Worm (Caenorhabditis elegans) whole organism, L1 larva: ENCODE results near the gene VW02B12L.2.

Experiments used
- C04F5.9 ChIP-seq: sonication (generic microtip); optimal IDR thresholded peaks from 2 replicates; lab custom pipeline; 2016; ENCODE audit warnings: missing genetic modification characterization, missing compliant biosample characterization
- alr-1 ChIP-seq: fragments of 200-800 bp; sonication (Bioruptor generic); optimal IDR thresholded peaks from 2 replicates; lab custom pipeline; 2018; ENCODE audit warnings: borderline replicate concordance, mild to moderate bottlenecking, missing genetic modification characterization, missing compliant biosample characterization
- ceh-88 ChIP-seq: fragments of 200-800 bp; sonication (Bioruptor generic); IDR thresholded peaks from 2 replicates; pipeline ENCODE4 v1.3.6; 2022; ENCODE audit warnings: missing genetic modification characterization, missing compliant biosample characterization
- ceh-90 ChIP-seq: sonication (generic microtip); optimal IDR thresholded peaks from 2 replicates; lab custom pipeline; 2016; ENCODE audit warnings: missing genetic modification characterization, missing compliant biosample characterization
- ces-1 ChIP-seq: fragments of 150-350 bp; optimal IDR thresholded peaks from 2 replicates; lab custom pipeline; 2014; ENCODE audit warnings: missing biosample characterization, missing genetic modification reagents, missing genetic modification characterization
- dpl-1 ChIP-seq, 3 experiments: fragments of 150-350 bp in 2 of 3; sonication (generic microtip) in 1 of 3; optimal IDR thresholded peaks; 2 replicates each; lab custom pipeline; 2014 to 2017; ENCODE audit warnings: missing biosample characterization in 3 of 3, missing genetic modification characterization in 3 of 3, missing genetic modification reagents in 3 of 3
- dsc-1 ChIP-seq: sonication (generic microtip); optimal IDR thresholded peaks from 2 replicates; lab custom pipeline; 2016; ENCODE audit warnings: mild to moderate bottlenecking, missing genetic modification characterization, missing compliant biosample characterization
- efl-1 ChIP-seq, 4 experiments: fragments of 150-350 bp; optimal IDR thresholded peaks in 3 of 4; peaks in 1 of 4; 1 replicate in 1 of 4; 2 replicates in 3 of 4; lab custom pipeline; 2014; ENCODE audit warnings: missing biosample characterization in 2 of 4, missing genetic modification characterization in 2 of 4, missing genetic modification reagents in 2 of 4
- efl-3 ChIP-seq: fragments of 200-800 bp; sonication (Bioruptor generic); optimal IDR thresholded peaks from 2 replicates; lab custom pipeline; 2018; ENCODE audit warnings: mild to moderate bottlenecking, missing genetic modification characterization, missing compliant biosample characterization
- egl-13 ChIP-seq: sonication (generic microtip); optimal IDR thresholded peaks from 2 replicates; lab custom pipeline; 2016; ENCODE audit warnings: missing genotype, missing genetic modification reagents, missing genetic modification characterization, missing compliant biosample characterization
- elt-2 ChIP-seq: sonication (generic microtip); optimal IDR thresholded peaks from 2 replicates; lab custom pipeline; 2016; ENCODE audit warnings: missing genetic modification characterization, mild to moderate bottlenecking, inconsistent platforms, missing compliant biosample characterization, missing genetic modification reagents
- fkh-8 ChIP-seq: sonication (generic microtip); optimal IDR thresholded peaks from 2 replicates; lab custom pipeline; 2016; ENCODE audit warnings: mild to moderate bottlenecking, missing genetic modification characterization, missing compliant biosample characterization
- fos-1 ChIP-seq: fragments of 150-350 bp; optimal IDR thresholded peaks from 2 replicates; lab custom pipeline; 2014; ENCODE audit warnings: missing biosample characterization, missing genetic modification characterization
- lin-13 ChIP-seq: fragments of 150-350 bp; optimal IDR thresholded peaks from 2 replicates; lab custom pipeline; 2014; ENCODE audit warnings: missing biosample characterization, missing genetic modification reagents, missing genetic modification characterization
- lin-14 ChIP-seq: fragments of 200-800 bp; sonication (Bioruptor generic); optimal IDR thresholded peaks from 2 replicates; lab custom pipeline; 2018; ENCODE audit warnings: mild to moderate bottlenecking, missing genetic modification characterization, moderate library complexity, missing compliant biosample characterization
- lin-35 ChIP-seq, 2 experiments: fragments of 150-350 bp; optimal IDR thresholded peaks; 2 replicates each; lab custom pipeline; 2014; ENCODE audit warnings: missing biosample characterization in 2 of 2, missing genetic modification characterization in 2 of 2, missing genetic modification reagents in 2 of 2
- lin-39 ChIP-seq: fragments of 150-350 bp; optimal IDR thresholded peaks from 2 replicates; lab custom pipeline; 2014; ENCODE audit warnings: missing biosample characterization, missing genetic modification reagents, missing genetic modification characterization
- lsy-2 ChIP-seq, 2 experiments: fragments of 150-350 bp; optimal IDR thresholded peaks; 2 replicates each; lab custom pipeline; 2014; ENCODE audit warnings: missing biosample characterization in 2 of 2, missing genetic modification characterization in 2 of 2
- mef-2 ChIP-seq: fragments of 150-350 bp; optimal IDR thresholded peaks from 2 replicates; lab custom pipeline; 2014; ENCODE audit warnings: missing biosample characterization, missing genetic modification characterization
- mep-1 ChIP-seq: fragments of 150-350 bp; optimal IDR thresholded peaks from 2 replicates; lab custom pipeline; 2014; ENCODE audit warnings: missing biosample characterization, missing genetic modification characterization
- nhr-11 ChIP-seq: fragments of 150-350 bp; optimal IDR thresholded peaks from 2 replicates; lab custom pipeline; 2014; ENCODE audit warnings: missing biosample characterization, missing genetic modification characterization
- nhr-20 ChIP-seq: sonication (generic microtip); optimal IDR thresholded peaks from 2 replicates; lab custom pipeline; 2016; ENCODE audit warnings: mild to moderate bottlenecking, missing genetic modification characterization, missing compliant biosample characterization
- nhr-28 ChIP-seq: fragments of 150-350 bp; optimal IDR thresholded peaks from 2 replicates; lab custom pipeline; 2014; ENCODE audit warnings: missing biosample characterization, missing genetic modification characterization
- nhr-71 ChIP-seq: sonication (generic microtip); optimal IDR thresholded peaks from 2 replicates; lab custom pipeline; 2016; ENCODE audit warnings: mild to moderate bottlenecking, missing genetic modification characterization, moderate library complexity, missing compliant biosample characterization
- nhr-77 ChIP-seq: fragments of 150-350 bp; optimal IDR thresholded peaks from 2 replicates; lab custom pipeline; 2014; ENCODE audit warnings: missing biosample characterization, missing genetic modification characterization
- nhr-90 ChIP-seq: sonication (generic microtip); optimal IDR thresholded peaks from 2 replicates; lab custom pipeline; 2016; ENCODE audit warnings: mild to moderate bottlenecking, missing genetic modification characterization, missing compliant biosample characterization; ENCODE audit not compliant: poor library complexity
- pax-3 ChIP-seq: fragments of 200-800 bp; sonication (Bioruptor generic); optimal IDR thresholded peaks from 2 replicates; lab custom pipeline; 2018; ENCODE audit warnings: mild to moderate bottlenecking, missing genetic modification characterization, moderate library complexity, missing compliant biosample characterization
- pqm-1 ChIP-seq: sonication (generic microtip); optimal IDR thresholded peaks from 3 replicates; lab custom pipeline; 2017; ENCODE audit warnings: missing biosample characterization, missing genetic modification characterization
- rnt-1 ChIP-seq: sonication (generic microtip); optimal IDR thresholded peaks from 2 replicates; lab custom pipeline; 2016; ENCODE audit warnings: mild to moderate bottlenecking, missing genetic modification characterization, moderate library complexity, missing compliant biosample characterization
- skn-1 ChIP-seq: fragments of 150-350 bp; optimal IDR thresholded peaks from 2 replicates; lab custom pipeline; 2014; ENCODE audit warnings: missing biosample characterization, missing genetic modification characterization
- snpc-4 ChIP-seq: fragments of 150-350 bp; optimal IDR thresholded peaks from 2 replicates; lab custom pipeline; 2014; ENCODE audit warnings: missing biosample characterization, missing genetic modification characterization
- snu-23 ChIP-seq: sonication (generic microtip); optimal IDR thresholded peaks from 2 replicates; lab custom pipeline; 2016; ENCODE audit warnings: missing genetic modification characterization, missing compliant biosample characterization
- sptf-1 ChIP-seq: fragments of 150-350 bp; optimal IDR thresholded peaks from 2 replicates; lab custom pipeline; 2014; ENCODE audit warnings: missing biosample characterization, missing genetic modification characterization
- swsn-7 ChIP-seq: sonication (generic microtip); optimal IDR thresholded peaks from 2 replicates; lab custom pipeline; 2016; ENCODE audit warnings: missing genetic modification characterization, missing compliant biosample characterization
- unc-86 ChIP-seq: sonication (generic microtip); optimal IDR thresholded peaks from 2 replicates; lab custom pipeline; 2016; ENCODE audit warnings: missing genetic modification characterization, missing compliant biosample characterization
- zip-4 ChIP-seq: fragments of 200-800 bp; sonication (Bioruptor generic); optimal IDR thresholded peaks from 2 replicates; lab custom pipeline; 2018; ENCODE audit warnings: mild to moderate bottlenecking, missing genetic modification characterization, moderate library complexity, missing compliant biosample characterization
- ztf-4 ChIP-seq: fragments of 150-350 bp; optimal IDR thresholded peaks from 2 replicates; lab custom pipeline; 2014; ENCODE audit warnings: missing biosample characterization, missing genetic modification characterization

VW02B12L.2 gene

DNA sequence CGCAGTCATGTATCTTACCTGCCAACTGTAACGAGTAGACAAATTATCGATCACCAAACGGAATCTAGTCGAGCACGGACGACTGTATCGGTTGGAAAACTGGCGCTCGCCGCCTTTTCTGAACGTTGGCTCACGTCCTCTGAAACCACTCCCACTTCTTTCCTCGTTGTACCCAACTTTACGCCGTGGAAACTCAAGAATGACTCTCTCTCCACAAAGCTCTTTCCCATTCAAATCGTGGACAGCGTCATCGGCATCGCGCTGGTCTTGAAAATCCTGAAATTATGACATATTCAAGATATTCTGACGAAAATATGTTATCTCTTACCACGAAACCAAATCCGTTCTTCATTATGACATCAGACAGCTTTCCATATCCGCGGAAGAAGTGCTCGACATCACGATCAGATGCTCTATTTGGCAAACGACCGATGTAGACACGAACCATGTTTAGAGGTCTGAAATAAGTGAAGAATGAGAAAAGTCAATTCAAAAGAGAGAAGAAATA lies 12.4 kb upstream of the VW02B12L.2 start, which contains the start of gene rsp-2:
Gene rsp-2 (minus strand): TSS at position 458 of the 508 bp plus-strand sequence.
- TF ChIP-seq ceh-88 (GFP tag; lab: Robert Waterston, UW) = no peak
- no peak for TF ChIP-seq lin-13 (GFP tag; lab: Kevin White, UChicago)
- no peak for TF ChIP-seq snpc-4 (tag; lab: Kevin White, UChicago)

- no peak for TF ChIP-seq C04F5.9 (tag; lab: Kevin White, UChicago)
- no peak for TF ChIP-seq sptf-1 (tag; lab: Kevin White, UChicago)
- no peak for TF ChIP-seq zip-4 (GFP tag; lab: Kevin White, UChicago)
- TF ChIP-seq lin-13 (GFP tag; lab: Kevin White, UChicago) = no peak
- no peak for TF ChIP-seq pqm-1 (tag; lab: Kevin White, UChicago)
- TF ChIP-seq nhr-71 (tag; lab: Kevin White, UChicago) = no peak
- TF ChIP-seq lsy-2 (tag; optimal IDR thresholded peaks at IDR 0.05; lab: Kevin White, UChicago) = no peak
- TF ChIP-seq ceh-90 (tag; lab: Kevin White, UChicago) = no peak
- TF ChIP-seq efl-3 (GFP tag; lab: Kevin White, UChicago) = no peak
- TF ChIP-seq snpc-4 (tag; lab: Kevin White, UChicago) = no peak
- TF ChIP-seq ztf-4 = no peak
- no peak for TF ChIP-seq lin-35 (GFP tag; optimal IDR thresholded peaks at IDR 0.05; lab: Kevin White, UChicago)
- TF ChIP-seq dpl-1 (GFP tag; optimal IDR thresholded peaks at IDR 0.05; lab: Kevin White, UChicago) = no peak
- no peak for TF ChIP-seq nhr-28
- TF ChIP-seq nhr-90 (tag; lab: Kevin White, UChicago) = no peak
- TF ChIP-seq fkh-8 (tag; lab: Kevin White, UChicago) = no peak
- TF ChIP-seq alr-1 (tag; lab: Kevin White, UChicago) = no peak
- no peak for TF ChIP-seq snu-23
- TF ChIP-seq ceh-88 (GFP tag; lab: Robert Waterston, UW) = no peak
Observed at ce11 chrII:11451738-11452137, 11.6 kb upstream of the VW02B12L.2 start.

ce11 chrII:11450882-11451281 lies 10.8 kb upstream of the VW02B12L.2 start:
- TF ChIP-seq efl-1 (optimal IDR thresholded peaks at IDR 0.05; lab: Kevin White, UChicago) (no peak), efl-1 (GFP tag; optimal IDR thresholded peaks at IDR 0.05 in 1 of 2; lab: Kevin White, UChicago) (peak in 1 of 2 experiments; percentile 26), swsn-7 (tag; lab: Kevin White, UChicago) (no peak)
- TF ChIP-seq, all 84 proteins: peak for 1

DNA sequence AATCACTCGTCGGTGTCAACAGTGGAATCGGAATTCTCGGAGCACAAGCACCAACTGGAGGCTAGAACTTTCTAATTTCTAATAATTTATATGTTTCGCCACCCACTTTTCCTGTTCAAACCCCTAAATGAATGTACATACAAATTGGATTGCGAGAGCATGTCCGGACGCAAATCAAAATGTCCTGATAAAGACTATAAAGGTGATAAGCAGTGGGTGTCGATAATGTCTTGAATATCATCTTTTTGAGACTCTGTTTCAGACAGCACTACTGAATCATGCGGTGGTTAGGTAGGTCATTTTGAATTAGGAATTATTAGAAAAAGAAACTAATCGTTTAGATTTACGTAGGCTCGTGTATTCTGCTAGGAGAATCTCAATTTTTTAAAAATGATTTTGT lies 8.6 kb upstream of the VW02B12L.2 start, which contains the start of gene W02B12.1:
Gene W02B12.1 (plus strand): TSS at position 269 of the 400 bp plus-strand sequence.
- TF ChIP-seq elt-2 (tag; lab: Kevin White, UChicago) (peak; percentile 57), lin-14 (GFP tag; lab: Kevin White, UChicago) (no peak)

ce11 chrII:11444973-11445372 lies 4.8 kb upstream of the VW02B12L.2 start, which contains the start of gene W02B12.13:
Gene W02B12.13, plus strand, starts transcription at chrII:11445273.
- no peak for TF ChIP-seq pax-3 (tag; lab: Kevin White, UChicago)
- TF ChIP-seq snpc-4 (tag; lab: Kevin White, UChicago) = no peak
- no peak for TF ChIP-seq unc-86 (tag; lab: Kevin White, UChicago)
- no peak for TF ChIP-seq nhr-77
- TF ChIP-seq dpl-1 (GFP tag; optimal IDR thresholded peaks at IDR 0.05; lab: Kevin White, UChicago) = no peak
- TF ChIP-seq rnt-1 (tag; lab: Kevin White, UChicago) = no peak
- TF ChIP-seq ces-1 (GFP tag; lab: Kevin White, UChicago) = no peak
- TF ChIP-seq nhr-20 = no peak
- no peak for TF ChIP-seq mep-1 (tag; lab: Kevin White, UChicago)
- TF ChIP-seq skn-1 (tag; lab: Kevin White, UChicago) = no peak
- no peak for TF ChIP-seq lin-39 (tag; lab: Kevin White, UChicago)
- TF ChIP-seq fkh-8 (tag; lab: Kevin White, UChicago) = no peak
- TF ChIP-seq fos-1 (tag; lab: Kevin White, UChicago) = no peak
- TF ChIP-seq dsc-1 (tag; lab: Kevin White, UChicago) = no peak
- TF ChIP-seq mef-2 (tag; lab: Kevin White, UChicago) = no peak
- TF ChIP-seq egl-13 (tag; lab: Kevin White, UChicago) = no peak
- no peak for TF ChIP-seq nhr-11 (tag; lab: Kevin White, UChicago)
